Fruit fly (Drosophila melanogaster) whole organism, embryonic: ENCODE measurements around the gene CG32280.
A peak's percentile ranks its signal among the peaks of the same experiment; 100 is the strongest.

Experiments
- Blimp-1 ChIP-seq: fragments of 200-800 bp; sonication (Bioruptor generic); optimal IDR thresholded peaks from 3 replicates; lab custom pipeline; 2018; ENCODE audit warnings: missing biosample characterization, missing genetic modification characterization, mild to moderate bottlenecking, moderate library complexity, missing genetic modification reagents
- CG10543 ChIP-seq: fragments of 200-800 bp; sonication (Bioruptor generic); optimal IDR thresholded peaks from 3 replicates; lab custom pipeline; 2017; ENCODE audit warnings: missing biosample characterization, mild to moderate bottlenecking, missing genetic modification characterization, moderate library complexity
- CG10654 ChIP-seq: fragments of 200-800 bp; sonication (Bioruptor generic); optimal IDR thresholded peaks from 2 replicates; lab custom pipeline; 2016; ENCODE audit warnings: missing biosample characterization, missing genetic modification characterization
- CG11247 ChIP-seq: fragments of 200-800 bp; sonication (Bioruptor generic); IDR thresholded peaks from 2 replicates; pipeline ENCODE4 v1.3.6; 2022; ENCODE audit warnings: missing biosample characterization, missing genetic modification characterization
- CG11504 ChIP-seq: fragments of 200-800 bp; sonication (Bioruptor generic); optimal IDR thresholded peaks from 3 replicates; lab custom pipeline; 2019; ENCODE audit warnings: missing biosample characterization, mild to moderate bottlenecking, missing genetic modification characterization, moderate library complexity
- CG12155 ChIP-seq: fragments of 200-800 bp; sonication (Bioruptor generic); optimal IDR thresholded peaks from 3 replicates; lab custom pipeline; 2016; ENCODE audit warnings: missing biosample characterization, missing genetic modification characterization
- CG12659 ChIP-seq: fragments of 200-800 bp; sonication (Bioruptor generic); optimal IDR thresholded peaks from 3 replicates; lab custom pipeline; 2017; ENCODE audit warnings: mild to moderate bottlenecking, missing biosample characterization, missing genetic modification reagents, missing genetic modification characterization
- CG13624 ChIP-seq: fragments of 200-800 bp; sonication (Bioruptor generic); optimal IDR thresholded peaks from 2 replicates; lab custom pipeline; 2016; ENCODE audit warnings: missing biosample characterization, missing genetic modification characterization
- CG14441 ChIP-seq: fragments of 200-800 bp; sonication (Bioruptor generic); IDR thresholded peaks from 2 replicates; pipeline ENCODE4 v1.3.6; 2022; ENCODE audit warnings: missing biosample characterization, missing genetic modification characterization
- CG15011 ChIP-seq: fragments of 200-800 bp; sonication (Bioruptor generic); optimal IDR thresholded peaks from 3 replicates; lab custom pipeline; 2018; ENCODE audit warnings: missing biosample characterization, mild to moderate bottlenecking, missing genetic modification characterization
- CG15601 ChIP-seq: fragments of 200-800 bp; sonication (Bioruptor generic); optimal IDR thresholded peaks from 3 replicates; lab custom pipeline; 2019; ENCODE audit warnings: missing biosample characterization, mild to moderate bottlenecking, missing genetic modification characterization, moderate library complexity
- CG18476 ChIP-seq: fragments of 200-800 bp; sonication (Bioruptor generic); optimal IDR thresholded peaks from 2 replicates; lab custom pipeline; 2016; ENCODE audit warnings: missing biosample characterization, mild to moderate bottlenecking, missing genetic modification characterization
- CG30403 ChIP-seq: fragments of 200-800 bp; sonication (Bioruptor generic); optimal IDR thresholded peaks from 3 replicates; lab custom pipeline; 2016; ENCODE audit warnings: missing biosample characterization, missing genetic modification characterization
- CG31441 ChIP-seq: fragments of 200-800 bp; sonication (Bioruptor generic); IDR thresholded peaks from 2 replicates; pipeline ENCODE4 v1.3.6; 2022; ENCODE audit warnings: missing biosample characterization, missing genetic modification characterization
- CG3847 ChIP-seq: fragments of 200-800 bp; sonication (Bioruptor generic); IDR thresholded peaks from 2 replicates; pipeline ENCODE4 v1.3.6; 2022; ENCODE audit warnings: missing biosample characterization, missing genetic modification characterization
- CG4820 ChIP-seq: fragments of 200-800 bp; sonication (Bioruptor generic); optimal IDR thresholded peaks from 3 replicates; lab custom pipeline; 2016; ENCODE audit warnings: missing biosample characterization, missing genetic modification characterization
- CG8290 ChIP-seq, 3 experiments: fragments of 200-800 bp; sonication (Bioruptor generic); optimal IDR thresholded peaks; 2 replicates each; lab custom pipeline; 2016 to 2019; ENCODE audit warnings: missing biosample characterization in 3 of 3, missing genetic modification characterization in 3 of 3, mild to moderate bottlenecking in 2 of 3, moderate library complexity in 1 of 3
- CG8388 ChIP-seq: fragments of 200-800 bp; sonication (Bioruptor generic); optimal IDR thresholded peaks from 2 replicates; lab custom pipeline; 2019; ENCODE audit warnings: missing biosample characterization, mild to moderate bottlenecking, missing genetic modification characterization, moderate library complexity
- CG9609 ChIP-seq: fragments of 200-800 bp; sonication (Bioruptor generic); optimal IDR thresholded peaks from 3 replicates; lab custom pipeline; 2016; ENCODE audit warnings: missing biosample characterization, missing genetic modification characterization
- CG9797 ChIP-seq: fragments of 200-800 bp; sonication (Bioruptor generic); optimal IDR thresholded peaks from 3 replicates; lab custom pipeline; 2018; ENCODE audit warnings: missing biosample characterization, mild to moderate bottlenecking, missing genetic modification characterization
- CG9817 ChIP-seq: fragments of 200-800 bp; sonication (Bioruptor generic); optimal IDR thresholded peaks from 2 replicates; lab custom pipeline; 2018; ENCODE audit warnings: missing biosample characterization, mild to moderate bottlenecking, missing genetic modification characterization, moderate library complexity
- Ets97D ChIP-seq: fragments of 200-800 bp; sonication (Bioruptor generic); optimal IDR thresholded peaks from 3 replicates; lab custom pipeline; 2016; ENCODE audit warnings: missing biosample characterization, missing genetic modification characterization
- Fer2 ChIP-seq: fragments of 200-800 bp; sonication (Bioruptor generic); optimal IDR thresholded peaks from 2 replicates; lab custom pipeline; 2018; ENCODE audit warnings: missing biosample characterization, mild to moderate bottlenecking, missing genetic modification characterization, moderate library complexity
- Fer3 ChIP-seq: fragments of 200-800 bp; sonication (Bioruptor generic); optimal IDR thresholded peaks from 2 replicates; lab custom pipeline; 2018; ENCODE audit warnings: missing biosample characterization, mild to moderate bottlenecking, missing genetic modification characterization, moderate library complexity
- HHEX ChIP-seq: fragments of 200-800 bp; sonication (Bioruptor generic); optimal IDR thresholded peaks from 3 replicates; lab custom pipeline; 2017; ENCODE audit warnings: missing biosample characterization, mild to moderate bottlenecking, missing genetic modification characterization, missing genetic modification reagents
- HLH3B ChIP-seq: fragments of 200-800 bp; sonication (Bioruptor generic); IDR thresholded peaks from 2 replicates; pipeline ENCODE4 v1.3.6; 2022; ENCODE audit warnings: missing biosample characterization, missing genetic modification characterization
- Hmx ChIP-seq: fragments of 200-800 bp; sonication (Bioruptor generic); optimal IDR thresholded peaks from 2 replicates; lab custom pipeline; 2016; ENCODE audit warnings: missing biosample characterization, missing genetic modification characterization
- Max ChIP-seq: fragments of 200-800 bp; sonication (Bioruptor generic); optimal IDR thresholded peaks from 2 replicates; lab custom pipeline; 2016; ENCODE audit warnings: missing biosample characterization, mild to moderate bottlenecking, missing genetic modification characterization
- NFAT ChIP-seq: fragments of 200-800 bp; sonication (Bioruptor generic); IDR thresholded peaks from 2 replicates; pipeline ENCODE4 v1.3.6; 2022; ENCODE audit warnings: missing biosample characterization, missing genetic modification characterization
- NfI ChIP-seq: fragments of 200-800 bp; sonication (Bioruptor generic); optimal IDR thresholded peaks from 3 replicates; lab custom pipeline; 2018; ENCODE audit warnings: missing biosample characterization, mild to moderate bottlenecking, missing genetic modification characterization, moderate library complexity
- Xbp1 ChIP-seq: fragments of 200-800 bp; sonication (Bioruptor generic); optimal IDR thresholded peaks from 3 replicates; lab custom pipeline; 2016; ENCODE audit warnings: missing biosample characterization, mild to moderate bottlenecking, missing genetic modification characterization
- amos ChIP-seq: fragments of 200-800 bp; sonication (Bioruptor generic); IDR thresholded peaks from 2 replicates; pipeline ENCODE4 v1.3.6; 2022; ENCODE audit warnings: missing biosample characterization, missing genetic modification characterization; ENCODE audit not compliant: partially characterized antibody
- caup ChIP-seq: fragments of 200-800 bp; sonication (Bioruptor generic); optimal IDR thresholded peaks from 3 replicates; lab custom pipeline; 2017; ENCODE audit warnings: missing biosample characterization, mild to moderate bottlenecking, missing genetic modification characterization, moderate library complexity; ENCODE audit not compliant: severe bottlenecking
- crol ChIP-seq: fragments of 200-800 bp; sonication (Bioruptor generic); IDR thresholded peaks from 2 replicates; pipeline ENCODE4 v1.3.6; 2022; ENCODE audit warnings: missing biosample characterization, missing genetic modification characterization
- dysf ChIP-seq: fragments of 200-800 bp; sonication (Bioruptor generic); IDR thresholded peaks from 3 replicates; pipeline ENCODE4 v1.3.6; 2022; ENCODE audit warnings: missing biosample characterization, missing genetic modification characterization
- grau ChIP-seq: fragments of 200-800 bp; optimal IDR thresholded peaks from 3 replicates; lab custom pipeline; 2019; ENCODE audit warnings: missing biosample characterization, mild to moderate bottlenecking, missing genetic modification characterization, moderate library complexity
- insv ChIP-seq, 2 experiments: fragments of 200-800 bp; sonication (Bioruptor generic); optimal IDR thresholded peaks; 3 replicates each; lab custom pipeline; 2016 to 2018; ENCODE audit warnings: missing biosample characterization in 2 of 2, missing genetic modification characterization in 2 of 2
- lilli ChIP-seq: fragments of 200-800 bp; sonication (Bioruptor generic); optimal IDR thresholded peaks from 3 replicates; lab custom pipeline; 2016; ENCODE audit warnings: missing biosample characterization, missing genetic modification characterization
- otp ChIP-seq: fragments of 200-800 bp; sonication (Bioruptor generic); IDR thresholded peaks from 3 replicates; pipeline ENCODE4, ENCODE4 v1.3.6; 2022; ENCODE audit warnings: missing biosample characterization, missing genetic modification characterization
- phol ChIP-seq: fragments of 200-800 bp; sonication (Bioruptor generic); optimal IDR thresholded peaks from 3 replicates; lab custom pipeline; 2018; ENCODE audit warnings: missing biosample characterization, mild to moderate bottlenecking, missing genetic modification characterization, moderate library complexity
- pros ChIP-seq: fragments of 200-800 bp; sonication (Bioruptor generic); optimal IDR thresholded peaks from 3 replicates; lab custom pipeline; 2019; ENCODE audit warnings: missing biosample characterization, mild to moderate bottlenecking, missing genetic modification characterization, moderate library complexity
- pum ChIP-seq: fragments of 200-800 bp; sonication (Bioruptor generic); optimal IDR thresholded peaks from 2 replicates; lab custom pipeline; 2016; ENCODE audit warnings: missing biosample characterization, missing genetic modification characterization
- row ChIP-seq: fragments of 200-800 bp; sonication (Bioruptor generic); IDR thresholded peaks from 3 replicates; pipeline ENCODE4 v1.3.6; 2022; ENCODE audit warnings: missing biosample characterization, missing genetic modification characterization
- slou ChIP-seq: fragments of 200-800 bp; sonication (Bioruptor generic); optimal IDR thresholded peaks from 3 replicates; lab custom pipeline; 2016; ENCODE audit warnings: missing biosample characterization, missing genetic modification characterization
- unpg ChIP-seq: fragments of 200-800 bp; sonication (Bioruptor generic); optimal IDR thresholded peaks from 3 replicates; lab custom pipeline; 2018; ENCODE audit warnings: missing biosample characterization, mild to moderate bottlenecking, missing genetic modification characterization, moderate library complexity

Gene CG32280

dm6 chr3L:3142516-3143382 lies 22.2 kb upstream of the CG32280 start (continued):
- TF ChIP-seq Ets97D (GFP tag; lab: Kevin White, UChicago) (no peak), crol (GFP tag; lab: Robert Waterston, UW) (peak; percentile 47; the same call in 1 of the 2 replicates), CG15011 (GFP tag; lab: Kevin White, UChicago) (no peak), pum (no peak), CG10543 (peak; percentile 55)

dm6 chr3L:3143383-3143962 lies 21.5 kb upstream of the CG32280 start, which contains the start of the genes CG11537 and Alg2:
CG11537 (minus strand) TSS chr3L:3143457.
Alg2 (plus strand) TSS chr3L:3143808.
- TF ChIP-seq caup (peak; percentile 42), otp (GFP tag; lab: Robert Waterston, UW) (no peak), CG12659 (GFP tag; lab: Kevin White, UChicago) (peak; percentile 49), CG15601 (peak; percentile 32), Fer2 (tag; lab: Kevin White, UChicago) (peak; percentile 4), CG11247 (GFP tag; lab: Robert Waterston, UW) (peak; percentile 36; the same call in 1 of the 2 replicates), CG9609 (peak; percentile 6), unpg (GFP tag; lab: Kevin White, UChicago) (peak; percentile 38), CG31441 (GFP tag; lab: Robert Waterston, UW) (0 out of 2 replicates have a peak, but pooled peaks have one; percentile 20), CG10654 (no peak), Xbp1 (peak; percentile 34), CG8388 (peak; percentile 17), Hmx (GFP tag; lab: Kevin White, UChicago) (no peak), slou (GFP tag; lab: Kevin White, UChicago) (no peak), CG9817 (tag; lab: Kevin White, UChicago) (no peak), row (peak; percentile 62; the same call in 2 of the 3 replicates), HLH3B (peak; percentile 13; the same call in 1 of the 2 replicates), CG3847 (0 out of 2 replicates have a peak, but pooled peaks have one; percentile 22), NfI (GFP tag; lab: Kevin White, UChicago) (peak; percentile 4), HHEX (peak; percentile 12), phol (tag; lab: Kevin White, UChicago) (peak; percentile 44), NFAT (GFP tag; lab: Robert Waterston, UW) (peak; percentile 23; the same call in 1 of the 2 replicates), CG13624 (peak; percentile 35), CG18476 (GFP tag; lab: Kevin White, UChicago) (peak; percentile 12), pros (no peak), Blimp-1 (GFP tag; lab: Kevin White, UChicago) (peak; percentile 21), CG9797 (GFP tag; lab: Kevin White, UChicago) (peak; percentile 66), CG4820 (GFP tag; lab: Kevin White, UChicago) (no peak), Fer3 (tag; lab: Kevin White, UChicago) (peak; percentile 34), CG8290 (GFP tag; optimal IDR thresholded peaks at IDR 0.05; lab: Kevin White, UChicago) (no peak), CG8290 (tag; optimal IDR thresholded peaks at IDR 0.05; lab: Kevin White, UChicago) (peak in 1 of 2 experiments; percentile 33), CG14441 (0 out of 2 replicates have a peak, but pooled peaks have one; percentile 2), dysf (GFP tag; lab: Robert Waterston, UW) (peak; percentile 27; the same call in 1 of the 3 replicates), grau (tag; lab: Kevin White, UChicago) (peak; percentile 44), Max (GFP tag; lab: Kevin White, UChicago) (peak; percentile 28), CG30403 (peak; percentile 22), amos (GFP tag; lab: Robert Waterston, UW) (peak; percentile 28; the same call in 1 of the 2 replicates), CG12155 (GFP tag; lab: Kevin White, UChicago) (peak; percentile 28), insv (GFP tag; optimal IDR thresholded peaks at IDR 0.05; lab: Kevin White, UChicago) (peak in 1 of 2 experiments; percentile 6), lilli (peak; percentile 38), CG11504 (tag; lab: Kevin White, UChicago) (peak; percentile 70)
